Fruit fly (Drosophila melanogaster): ENCODE results near the gene CG15312.

Gene CG15312

dm6 chrX:10086095-10086888 lies 15.6 kb upstream of the CG15312 start, which contains the start of the genes Naxe and RhoU (continued):
- TF ChIP-seq Adf1 (GFP tag; IDR thresholded peaks at IDR 0.05) (peak; percentile 73), TFAM (GFP tag; optimal IDR thresholded peaks at IDR 0.05) (no peak), jigr1 (GFP tag; IDR thresholded peaks at IDR 0.05) (peak; percentile 71; the same call in 1 of the 3 replicates), CG18262 (tag; optimal IDR thresholded peaks at IDR 0.05) (no peak), CG10431 (GFP tag; optimal IDR thresholded peaks at IDR 0.05) (no peak), CG3838 (GFP tag; optimal IDR thresholded peaks at IDR 0.05) (no peak), ttk (GFP tag; IDR thresholded peaks at IDR 0.05) (no peak), mld (GFP tag; IDR thresholded peaks at IDR 0.05; ENCODE audit: partially characterized antibody) (no peak), CG7839 (tag; optimal IDR thresholded peaks at IDR 0.05) (no peak), Taf1 (GFP tag; IDR thresholded peaks at IDR 0.05) (no peak), z (GFP tag; IDR thresholded peaks at IDR 0.05) (no peak), hth (optimal IDR thresholded peaks at IDR 0.05) (no peak), CG15696 (tag; optimal IDR thresholded peaks at IDR 0.05) (no peak), CG1024 (GFP tag; IDR thresholded peaks at IDR 0.05) (no peak), Vsx1 (GFP tag; optimal IDR thresholded peaks at IDR 0.05) (no peak), CG9609 (GFP tag; optimal IDR thresholded peaks at IDR 0.05) (peak; percentile 45), pita (GFP tag; optimal IDR thresholded peaks at IDR 0.05) (peak; percentile 74), CG4820 (GFP tag; optimal IDR thresholded peaks at IDR 0.05) (no peak), CG11504 (tag; optimal IDR thresholded peaks at IDR 0.05) (no peak), CG4282 (GFP tag; optimal IDR thresholded peaks at IDR 0.05) (no peak), pan (optimal IDR thresholded peaks at IDR 0.05) (no peak), pan (GFP tag; optimal IDR thresholded peaks at IDR 0.05 in 1 of 2, IDR thresholded peaks at IDR 0.05 in 1 of 2) (peak in 1 of 2 experiments; percentile 55), amos (GFP tag; IDR thresholded peaks at IDR 0.05; ENCODE audit: partially characterized antibody) (peak; percentile 46; the same call in 1 of the 2 replicates), toy (GFP tag; IDR thresholded peaks at IDR 0.05) (no peak), CG1832 (GFP tag; optimal IDR thresholded peaks at IDR 0.05) (no peak), NC2α (GFP tag; optimal IDR thresholded peaks at IDR 0.05) (no peak), cas (GFP tag; IDR thresholded peaks at IDR 0.05) (no peak), CG8281 (tag; optimal IDR thresholded peaks at IDR 0.05) (no peak), pnt (GFP tag; optimal IDR thresholded peaks at IDR 0.05) (peak; percentile 34), CG6654 (GFP tag; optimal IDR thresholded peaks at IDR 0.05) (no peak), CG9215 (GFP tag; IDR thresholded peaks at IDR 0.05) (peak; percentile 64), repo (GFP tag; optimal IDR thresholded peaks at IDR 0.05) (no peak), crp (GFP tag; optimal IDR thresholded peaks at IDR 0.05) (peak; percentile 73 to 94), inv (GFP tag; IDR thresholded peaks at IDR 0.05; ENCODE audit: partially characterized antibody) (no peak), CG13123 (GFP tag; optimal IDR thresholded peaks at IDR 0.05) (no peak), nom (GFP tag; optimal IDR thresholded peaks at IDR 0.05) (peak; percentile 31), HLH3B (GFP tag; IDR thresholded peaks at IDR 0.05) (no peak), ken (GFP tag; IDR thresholded peaks at IDR 0.05) (no peak), ewg (GFP tag; optimal IDR thresholded peaks at IDR 0.05) (peak; percentile 56), ap (GFP tag; IDR thresholded peaks at IDR 0.05) (no peak), CG11398 (GFP tag; optimal IDR thresholded peaks at IDR 0.05) (no peak), MTF-1 (GFP tag; optimal IDR thresholded peaks at IDR 0.05; ENCODE audit: borderline replicate concordance) (no peak), Optix (GFP tag; IDR thresholded peaks at IDR 0.05) (no peak), CG6689 (GFP tag; IDR thresholded peaks at IDR 0.05) (peak; percentile 37; the same call in 1 of the 2 replicates), lilli (GFP tag; optimal IDR thresholded peaks at IDR 0.05) (peak; percentile 58), Atf-2 (GFP tag; optimal IDR thresholded peaks at IDR 0.05) (no peak), emc (GFP tag; optimal IDR thresholded peaks at IDR 0.05) (no peak), CG6254 (GFP tag; optimal IDR thresholded peaks at IDR 0.05) (peak; percentile 12), CG5245 (GFP tag; optimal IDR thresholded peaks at IDR 0.05) (no peak), CG9876 (GFP tag; optimal IDR thresholded peaks at IDR 0.05) (no peak)
